Fruit fly (Drosophila melanogaster): ENCODE measurements around the gene Ccp84Af.

Ccp84Af gene

DNA sequence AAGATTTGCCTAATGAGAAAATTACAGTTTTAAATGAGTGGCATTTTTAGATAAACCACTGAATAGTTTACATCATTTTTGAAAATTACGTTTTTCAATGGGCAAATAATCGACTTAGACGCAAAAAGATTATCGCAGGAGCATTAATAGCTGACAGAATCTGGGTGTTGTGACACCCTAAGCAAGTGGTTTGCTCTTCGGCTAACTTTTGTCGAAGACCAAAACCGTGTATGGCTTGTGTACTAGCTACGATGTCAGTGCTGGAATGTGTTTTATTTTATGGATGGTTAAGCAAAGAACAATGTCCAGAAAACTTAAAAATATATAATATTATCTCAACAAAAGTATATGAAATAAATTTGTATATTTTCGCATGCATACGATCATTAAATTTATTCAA, 18.8 kb upstream of the Ccp84Af start (continued):
- TF ChIP-seq hbn (GFP tag; IDR thresholded peaks at IDR 0.05; ENCODE audit: partially characterized antibody) (0 out of 2 replicates have a peak, but pooled peaks have one; percentile 24), dm (GFP tag; optimal IDR thresholded peaks at IDR 0.05) (no peak), CG6854 (GFP tag; optimal IDR thresholded peaks at IDR 0.05) (no peak), gfzf (GFP tag; optimal IDR thresholded peaks at IDR 0.05) (peak; percentile 41), Adf1 (GFP tag; IDR thresholded peaks at IDR 0.05) (no peak), Neu2 (GFP tag; optimal IDR thresholded peaks at IDR 0.05; ENCODE audit: borderline replicate concordance) (no peak), h (optimal IDR thresholded peaks at IDR 0.05) (no peak), CG16863 (GFP tag; optimal IDR thresholded peaks at IDR 0.05) (no peak), pfk (GFP tag; optimal IDR thresholded peaks at IDR 0.05) (no peak), Ets97D (GFP tag; optimal IDR thresholded peaks at IDR 0.05) (peak; percentile 19), CG6683 (GFP tag; optimal IDR thresholded peaks at IDR 0.05) (no peak), CG2875 (GFP tag; optimal IDR thresholded peaks at IDR 0.05) (no peak), peb (GFP tag; IDR thresholded peaks at IDR 0.05) (no peak), CG7271 (tag; optimal IDR thresholded peaks at IDR 0.05) (no peak), Dfd (GFP tag; optimal IDR thresholded peaks at IDR 0.05) (no peak), run (tag; optimal IDR thresholded peaks at IDR 0.05) (no peak), odd (GFP tag; optimal IDR thresholded peaks at IDR 0.05) (no peak), ap (GFP tag; IDR thresholded peaks at IDR 0.05) (no peak), BEAF-32 (GFP tag; optimal IDR thresholded peaks at IDR 0.05) (peak; percentile 31), ara (GFP tag; IDR thresholded peaks at IDR 0.05) (no peak), Hand (GFP tag; optimal IDR thresholded peaks at IDR 0.05) (no peak), sob (GFP tag; IDR thresholded peaks at IDR 0.05) (no peak), unpg (GFP tag; optimal IDR thresholded peaks at IDR 0.05) (no peak), Ptx1 (GFP tag; IDR thresholded peaks at IDR 0.05) (no peak), TFAM (GFP tag; optimal IDR thresholded peaks at IDR 0.05) (no peak), sima (GFP tag; optimal IDR thresholded peaks at IDR 0.05) (no peak), CG13424 (tag; optimal IDR thresholded peaks at IDR 0.05) (no peak), knrl (GFP tag; IDR thresholded peaks at IDR 0.05; ENCODE audit: partially characterized antibody) (peak; percentile 49), CG2202 (tag; optimal IDR thresholded peaks at IDR 0.05) (no peak), sr (GFP tag; IDR thresholded peaks at IDR 0.05) (no peak), luna (GFP tag; optimal IDR thresholded peaks at IDR 0.05) (no peak), CG17568 (GFP tag; optimal IDR thresholded peaks at IDR 0.05) (no peak), Dad (GFP tag; optimal IDR thresholded peaks at IDR 0.05) (no peak), caup (GFP tag; optimal IDR thresholded peaks at IDR 0.05; ENCODE audit: severe bottlenecking) (no peak), CG14441 (GFP tag; IDR thresholded peaks at IDR 0.05) (no peak), Pdp1 (GFP tag; optimal IDR thresholded peaks at IDR 0.05) (no peak), CG30020 (tag; optimal IDR thresholded peaks at IDR 0.05) (no peak), pros (GFP tag; optimal IDR thresholded peaks at IDR 0.05) (no peak), CG11696 (GFP tag; IDR thresholded peaks at IDR 0.05) (no peak), CG4820 (GFP tag; optimal IDR thresholded peaks at IDR 0.05) (no peak), zen2 (GFP tag; IDR thresholded peaks at IDR 0.05; ENCODE audit: partially characterized antibody) (peak; percentile 55; the same call in 2 of the 3 replicates), sc (optimal IDR thresholded peaks at IDR 0.05) (no peak), sc (GFP tag; optimal IDR thresholded peaks at IDR 0.05) (no peak), jing (GFP tag; optimal IDR thresholded peaks at IDR 0.05) (no peak), HLH4C (GFP tag; IDR thresholded peaks at IDR 0.05; ENCODE audit: partially characterized antibody) (0 out of 3 replicates have a peak, but pooled peaks have one; percentile 17), Sry-β (GFP tag; optimal IDR thresholded peaks at IDR 0.05) (no peak), CG9609 (GFP tag; optimal IDR thresholded peaks at IDR 0.05) (no peak), gcm (GFP tag; optimal IDR thresholded peaks at IDR 0.05) (no peak), CG13296 (GFP tag; optimal IDR thresholded peaks at IDR 0.05) (no peak), CG17912 (GFP tag; optimal IDR thresholded peaks at IDR 0.05) (no peak), CG9876 (GFP tag; optimal IDR thresholded peaks at IDR 0.05) (no peak)
